Worm (Caenorhabditis elegans): ENCODE measurements around the gene C36C9.4.

DNA sequence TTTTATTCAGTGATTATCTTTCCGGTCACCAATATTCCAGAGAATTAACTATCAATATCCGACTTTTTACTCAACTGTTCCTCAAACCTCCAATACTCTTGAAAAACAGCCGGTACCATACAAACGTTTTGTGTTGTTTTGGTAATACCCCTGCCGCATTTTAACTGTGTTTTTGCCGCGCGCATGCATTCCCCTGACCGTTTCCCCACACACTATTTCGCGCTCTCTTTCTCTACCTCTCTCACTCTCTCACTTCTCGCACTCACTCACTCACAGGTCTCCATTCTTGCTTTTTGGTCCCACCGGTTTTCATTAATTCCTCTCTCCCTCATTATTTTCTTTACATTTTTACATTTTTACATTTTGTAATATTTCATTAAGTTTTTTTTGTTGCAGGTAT, 14.2 kb downstream of the C36C9.4 start, which contains the start of gene meg-4:
- TF ChIP-seq F16B12.6 (tag; optimal IDR thresholded peaks at IDR 0.05) (no peak), nhr-85 (tag) (no peak), zag-1 (tag; optimal IDR thresholded peaks at IDR 0.05) (no peak), sptf-1 (tag; optimal IDR thresholded peaks at IDR 0.05) (no peak), pqm-1 (tag; optimal IDR thresholded peaks at IDR 0.05) (no peak), tbx-2 (tag; optimal IDR thresholded peaks at IDR 0.05) (no peak)

Data from whole organism, L1 larva.